Fruit fly (Drosophila melanogaster) whole organism, embryonic: ENCODE results near the gene Vinc.

Source experiments
- ATbp ChIP-seq: fragments of 200-800 bp; sonication (Bioruptor generic); optimal IDR thresholded peaks from 2 replicates; lab custom pipeline; 2017; ENCODE audit warnings: missing biosample characterization, mild to moderate bottlenecking, missing genetic modification characterization, missing genetic modification reagents
- Ada2b ChIP-seq: fragments of 200-800 bp; sonication (Bioruptor generic); IDR thresholded peaks from 2 replicates; pipeline ENCODE4 v1.3.6; 2022; ENCODE audit warnings: missing biosample characterization, missing genetic modification characterization
- CG11398 ChIP-seq: fragments of 200-800 bp; sonication (Bioruptor generic); optimal IDR thresholded peaks from 2 replicates; lab custom pipeline; 2016; ENCODE audit warnings: missing biosample characterization, missing genetic modification characterization
- CG12391 ChIP-seq: fragments of 200-800 bp; sonication (Bioruptor generic); optimal IDR thresholded peaks from 3 replicates; lab custom pipeline; 2018; ENCODE audit warnings: missing biosample characterization, mild to moderate bottlenecking, missing genetic modification characterization, moderate library complexity
- CG12659 ChIP-seq: fragments of 200-800 bp; sonication (Bioruptor generic); optimal IDR thresholded peaks from 3 replicates; lab custom pipeline; 2017; ENCODE audit warnings: mild to moderate bottlenecking, missing biosample characterization, missing genetic modification reagents, missing genetic modification characterization
- CG15011 ChIP-seq: fragments of 200-800 bp; sonication (Bioruptor generic); optimal IDR thresholded peaks from 3 replicates; lab custom pipeline; 2018; ENCODE audit warnings: missing biosample characterization, mild to moderate bottlenecking, missing genetic modification characterization
- CG1529 ChIP-seq: fragments of 200-800 bp; sonication (Bioruptor generic); optimal IDR thresholded peaks from 3 replicates; lab custom pipeline; 2018; ENCODE audit warnings: missing biosample characterization, missing genetic modification characterization
- CG15696 ChIP-seq: fragments of 200-800 bp; sonication (Bioruptor generic); optimal IDR thresholded peaks from 2 replicates; lab custom pipeline; 2019; ENCODE audit warnings: missing biosample characterization, mild to moderate bottlenecking, missing genetic modification characterization, moderate library complexity
- CG1647 ChIP-seq: fragments of 200-800 bp; sonication (Bioruptor generic); optimal IDR thresholded peaks from 3 replicates; lab custom pipeline; 2016; ENCODE audit warnings: missing biosample characterization, missing genetic modification characterization
- CG16863 ChIP-seq: fragments of 200-800 bp; sonication (Bioruptor generic); optimal IDR thresholded peaks from 3 replicates; lab custom pipeline; 2016; ENCODE audit warnings: missing biosample characterization, missing genetic modification characterization
- CG18262 ChIP-seq: fragments of 200-800 bp; optimal IDR thresholded peaks from 3 replicates; lab custom pipeline; 2019; ENCODE audit warnings: missing biosample characterization, mild to moderate bottlenecking, missing genetic modification characterization, moderate library complexity
- CG18599 ChIP-seq: fragments of 200-800 bp; sonication (Bioruptor generic); optimal IDR thresholded peaks from 3 replicates; lab custom pipeline; 2017; ENCODE audit warnings: missing biosample characterization, missing genetic modification characterization, mild to moderate bottlenecking, moderate library complexity, missing genetic modification reagents
- CG3065 ChIP-seq: fragments of 200-800 bp; sonication (Bioruptor generic); optimal IDR thresholded peaks from 2 replicates; lab custom pipeline; 2016; ENCODE audit warnings: missing biosample characterization, missing genetic modification characterization
- CG33213 ChIP-seq: fragments of 200-800 bp; sonication (Bioruptor generic); optimal IDR thresholded peaks from 3 replicates; lab custom pipeline; 2016; ENCODE audit warnings: missing biosample characterization, missing genetic modification characterization
- CG34376 ChIP-seq: fragments of 200-800 bp; sonication (Bioruptor generic); optimal IDR thresholded peaks from 2 replicates; lab custom pipeline; 2018; ENCODE audit warnings: missing biosample characterization, mild to moderate bottlenecking, missing genetic modification characterization
- CG3726 ChIP-seq: fragments of 200-800 bp; sonication (Bioruptor generic); IDR thresholded peaks from 3 replicates; pipeline ENCODE4, ENCODE4 v1.3.6; 2022; ENCODE audit warnings: missing biosample characterization, missing genetic modification characterization
- CG7745 ChIP-seq: fragments of 200-800 bp; sonication (Bioruptor generic); optimal IDR thresholded peaks from 2 replicates; lab custom pipeline; 2018; ENCODE audit warnings: missing biosample characterization, mild to moderate bottlenecking, missing genetic modification characterization, moderate library complexity
- CG8359 ChIP-seq: fragments of 200-800 bp; sonication (Bioruptor generic); optimal IDR thresholded peaks from 2 replicates; lab custom pipeline; 2017; ENCODE audit warnings: missing biosample characterization, mild to moderate bottlenecking, missing genetic modification characterization, borderline replicate concordance
- Camta ChIP-seq: fragments of 200-800 bp; sonication (Bioruptor generic); optimal IDR thresholded peaks from 2 replicates; lab custom pipeline; 2016; ENCODE audit warnings: missing biosample characterization, missing genetic modification characterization
- Fer1 ChIP-seq: fragments of 200-800 bp; sonication (Bioruptor generic); optimal IDR thresholded peaks from 2 replicates; lab custom pipeline; 2017; ENCODE audit warnings: missing biosample characterization, mild to moderate bottlenecking, missing genetic modification characterization
- H2.0 ChIP-seq: fragments of 200-800 bp; sonication (Bioruptor generic); IDR thresholded peaks from 2 replicates; pipeline ENCODE4 v1.3.6; 2022; ENCODE audit warnings: missing biosample characterization, missing genetic modification characterization
- HLHmδ ChIP-seq: fragments of 200-800 bp; sonication (Bioruptor generic); optimal IDR thresholded peaks from 2 replicates; lab custom pipeline; 2018; ENCODE audit warnings: missing biosample characterization, mild to moderate bottlenecking, missing genetic modification characterization, moderate library complexity
- Hey ChIP-seq: fragments of 200-800 bp; sonication (Bioruptor generic); optimal IDR thresholded peaks from 3 replicates; lab custom pipeline; 2018; ENCODE audit warnings: missing biosample characterization, mild to moderate bottlenecking, missing genetic modification characterization
- Mad ChIP-seq: fragments of 200-800 bp; sonication (Bioruptor generic); optimal IDR thresholded peaks from 2 replicates; lab custom pipeline; 2016; ENCODE audit warnings: missing biosample characterization, missing genetic modification characterization
- Myb ChIP-seq: fragments of 200-800 bp; sonication (Bioruptor generic); optimal IDR thresholded peaks from 2 replicates; lab custom pipeline; 2016; ENCODE audit warnings: missing biosample characterization, missing genetic modification characterization
- NC2β ChIP-seq: fragments of 200-800 bp; sonication (Bioruptor generic); optimal IDR thresholded peaks from 2 replicates; lab custom pipeline; 2016; ENCODE audit warnings: missing biosample characterization, missing genetic modification characterization
- Optix ChIP-seq: fragments of 200-800 bp; sonication (Bioruptor generic); IDR thresholded peaks from 3 replicates; pipeline ENCODE4 v1.3.6; 2022; ENCODE audit warnings: missing biosample characterization, missing genetic modification characterization
- Poxn ChIP-seq: fragments of 200-800 bp; sonication (Bioruptor generic); IDR thresholded peaks from 2 replicates; pipeline ENCODE4 v1.3.6; 2022; ENCODE audit warnings: missing biosample characterization, missing genetic modification characterization
- Ptx1 ChIP-seq: fragments of 200-800 bp; sonication (Bioruptor generic); IDR thresholded peaks from 2 replicates; pipeline ENCODE4 v1.3.6; 2022; ENCODE audit warnings: missing biosample characterization, missing genetic modification characterization
- abd-A ChIP-seq: fragments of 200-800 bp; sonication (Bioruptor generic); optimal IDR thresholded peaks from 3 replicates; lab custom pipeline; 2019; ENCODE audit warnings: missing biosample characterization, mild to moderate bottlenecking, missing genetic modification characterization, moderate library complexity
- ato ChIP-seq: fragments of 200-800 bp; sonication (Bioruptor generic); IDR thresholded peaks from 2 replicates; pipeline ENCODE4 v1.3.6; 2022; ENCODE audit warnings: missing biosample characterization, missing genetic modification characterization; ENCODE audit not compliant: partially characterized antibody
- cas ChIP-seq: fragments of 200-800 bp; sonication (Bioruptor generic); IDR thresholded peaks from 2 replicates; pipeline ENCODE4 v1.3.6; 2022; ENCODE audit warnings: missing biosample characterization, missing genetic modification characterization
- dmrt99B ChIP-seq: fragments of 200-800 bp; sonication (Bioruptor generic); optimal IDR thresholded peaks from 2 replicates; lab custom pipeline; 2018; ENCODE audit warnings: missing biosample characterization, mild to moderate bottlenecking, missing genetic modification characterization, moderate library complexity
- fd96Cb ChIP-seq: fragments of 200-800 bp; sonication (Bioruptor generic); optimal IDR thresholded peaks from 2 replicates; lab custom pipeline; 2018; ENCODE audit warnings: missing biosample characterization, mild to moderate bottlenecking, missing genetic modification characterization, moderate library complexity
- gsb ChIP-seq: fragments of 200-800 bp; sonication (Bioruptor generic); IDR thresholded peaks from 2 replicates; pipeline ENCODE4 v1.3.6; 2022; ENCODE audit warnings: missing biosample characterization, missing genetic modification characterization
- nmo ChIP-seq: fragments of 200-800 bp; sonication (Bioruptor generic); optimal IDR thresholded peaks from 2 replicates; lab custom pipeline; 2018; ENCODE audit warnings: missing biosample characterization, mild to moderate bottlenecking, missing genetic modification characterization, moderate library complexity
- onecut ChIP-seq: fragments of 200-800 bp; sonication (Bioruptor generic); IDR thresholded peaks from 2 replicates; pipeline ENCODE4 v1.3.6; 2022; ENCODE audit warnings: missing biosample characterization, missing genetic modification characterization
- peb ChIP-seq: fragments of 200-800 bp; sonication (Bioruptor generic); IDR thresholded peaks from 2 replicates; pipeline ENCODE4 v1.3.6; 2022; ENCODE audit warnings: missing biosample characterization, missing genetic modification characterization
- prd ChIP-seq, 3 experiments: fragments of >200 bp in 2 of 3; fragments of 200-800 bp in 1 of 3; sonication (Bioruptor generic) in 1 of 3; optimal IDR thresholded peaks in 2 of 3; IDR thresholded peaks in 1 of 3; 2 replicates in 2 of 3; 3 replicates in 1 of 3; pipeline versions ENCODE4 v1.3.6 to Lab custom; 2017 to 2022; ENCODE audit warnings: missing biosample characterization in 1 of 3, missing genetic modification characterization in 1 of 3
- pros ChIP-seq: fragments of 200-800 bp; sonication (Bioruptor generic); optimal IDR thresholded peaks from 3 replicates; lab custom pipeline; 2019; ENCODE audit warnings: missing biosample characterization, mild to moderate bottlenecking, missing genetic modification characterization, moderate library complexity
- psq ChIP-seq: fragments of 200-800 bp; sonication (Bioruptor generic); optimal IDR thresholded peaks from 2 replicates; lab custom pipeline; 2017; ENCODE audit warnings: missing biosample characterization, missing genetic modification characterization
- sc ChIP-seq, 3 experiments: fragments of >200 bp in 2 of 3; fragments of 200-800 bp in 1 of 3; sonication (Bioruptor generic) in 1 of 3; optimal IDR thresholded peaks; 2 replicates in 2 of 3; 3 replicates in 1 of 3; lab custom pipeline; 2017; ENCODE audit warnings: mild to moderate bottlenecking in 1 of 3, missing biosample characterization in 1 of 3, missing genetic modification characterization in 1 of 3, missing genetic modification reagents in 1 of 3
- sim ChIP-seq: fragments of 200-800 bp; sonication (Bioruptor generic); IDR thresholded peaks from 2 replicates; pipeline ENCODE4 v1.3.6; 2022; ENCODE audit warnings: missing biosample characterization, missing genetic modification characterization
- ssp ChIP-seq: fragments of 200-800 bp; sonication (Bioruptor generic); IDR thresholded peaks from 2 replicates; pipeline ENCODE4 v1.3.6; 2022; ENCODE audit warnings: missing biosample characterization, missing genetic modification characterization
- sug ChIP-seq: fragments of 200-800 bp; optimal IDR thresholded peaks from 2 replicates; lab custom pipeline; 2019; ENCODE audit warnings: missing biosample characterization, mild to moderate bottlenecking, missing genetic modification characterization, moderate library complexity
- tap ChIP-seq: fragments of 200-800 bp; optimal IDR thresholded peaks from 3 replicates; lab custom pipeline; 2019; ENCODE audit warnings: missing biosample characterization, mild to moderate bottlenecking, missing genetic modification characterization, moderate library complexity
- tll ChIP-seq, 2 experiments: fragments of 200-800 bp in 1 of 2; fragments of >200 bp in 1 of 2; sonication (Bioruptor generic) in 1 of 2; optimal IDR thresholded peaks; 2 replicates each; lab custom pipeline; 2017 to 2019; ENCODE audit warnings: missing biosample characterization in 2 of 2, missing genetic modification characterization in 2 of 2, mild to moderate bottlenecking in 1 of 2, moderate library complexity in 1 of 2
- zf30C ChIP-seq: fragments of 200-800 bp; sonication (Bioruptor generic); optimal IDR thresholded peaks from 3 replicates; lab custom pipeline; 2018; ENCODE audit warnings: missing biosample characterization, mild to moderate bottlenecking, missing genetic modification characterization

The Vinc gene

dm6 chrX:2254020-2254626, 31.8 kb upstream of the Vinc start, which contains the start of gene CG3091 (continued):
- TF ChIP-seq CG1647 (GFP tag; lab: Kevin White, UChicago) (no peak), ATbp (GFP tag; lab: Kevin White, UChicago) (no peak), Optix (GFP tag; lab: Robert Waterston, UW) (no peak), Hey (tag; lab: Kevin White, UChicago) (no peak), Myb (GFP tag; lab: Kevin White, UChicago) (no peak), CG18599 (GFP tag; lab: Kevin White, UChicago) (peak; percentile 43), CG3726 (no peak), Ada2b (GFP tag; lab: Robert Waterston, UW) (0 out of 2 replicates have a peak, but pooled peaks have one; percentile 15), CG12391 (tag; lab: Kevin White, UChicago) (no peak), Poxn (GFP tag; lab: Robert Waterston, UW) (no peak), CG12659 (GFP tag; lab: Kevin White, UChicago) (no peak), Camta (no peak), zf30C (GFP tag; lab: Kevin White, UChicago) (no peak), CG15011 (GFP tag; lab: Kevin White, UChicago) (no peak), sug (tag; lab: Kevin White, UChicago) (peak; percentile 53), gsb (GFP tag; lab: Robert Waterston, UW) (no peak), CG11398 (GFP tag; lab: Kevin White, UChicago) (no peak), tll (GFP tag; optimal IDR thresholded peaks at IDR 0.05; lab: Kevin White, UChicago) (no peak), HLHmδ (GFP tag; lab: Kevin White, UChicago) (no peak), abd-A (tag; lab: Kevin White, UChicago) (no peak), cas (no peak), pros (GFP tag; lab: Kevin White, UChicago) (no peak), peb (GFP tag; lab: Robert Waterston, UW) (no peak), Mad (GFP tag; lab: Kevin White, UChicago) (no peak), sc (optimal IDR thresholded peaks at IDR 0.05; lab: Kevin White, UChicago) (no peak), sc (GFP tag; optimal IDR thresholded peaks at IDR 0.05; lab: Kevin White, UChicago) (no peak), H2.0 (GFP tag; lab: Robert Waterston, UW) (no peak), CG16863 (no peak), fd96Cb (tag; lab: Kevin White, UChicago) (no peak), Fer1 (no peak), CG15696 (no peak), sim (no peak), prd (optimal IDR thresholded peaks at IDR 0.05; lab: Kevin White, UChicago) (no peak), prd (GFP tag; IDR thresholded peaks at IDR 0.05; lab: Robert Waterston, UW) (no peak), CG1529 (GFP tag; lab: Kevin White, UChicago) (no peak), dmrt99B (no peak), onecut (GFP tag; lab: Robert Waterston, UW) (no peak), NC2β (GFP tag; lab: Kevin White, UChicago) (no peak), CG33213 (no peak), CG18262 (tag; lab: Kevin White, UChicago) (no peak), ssp (GFP tag; lab: Robert Waterston, UW) (no peak), CG8359 (GFP tag; lab: Kevin White, UChicago) (no peak), Ptx1 (no peak), psq (GFP tag; lab: Kevin White, UChicago) (no peak), ato (GFP tag; lab: Robert Waterston, UW) (no peak), tap (tag; lab: Kevin White, UChicago) (no peak), CG34376 (GFP tag; lab: Kevin White, UChicago) (peak; percentile 53), CG3065 (GFP tag; lab: Kevin White, UChicago) (no peak), nmo (GFP tag; lab: Kevin White, UChicago) (no peak), CG7745 (tag; lab: Kevin White, UChicago) (no peak)
